Worm (Caenorhabditis elegans) whole organism, late embryonic: ENCODE data around the gene T11B7.1.

ENCODE experiments used
- Y22D7AL.16 ChIP-seq: sonication (generic microtip); optimal IDR thresholded peaks from 2 replicates; lab custom pipeline; 2016; ENCODE audit warnings: missing genetic modification characterization, missing compliant biosample characterization
- ceh-14 ChIP-seq: sonication (generic microtip); optimal IDR thresholded peaks from 2 replicates; lab custom pipeline; 2016; ENCODE audit warnings: missing genotype, missing genetic modification characterization, missing compliant biosample characterization
- ceh-18 ChIP-seq: sonication (generic microtip); optimal IDR thresholded peaks from 2 replicates; lab custom pipeline; 2016; ENCODE audit warnings: missing genetic modification characterization, missing compliant biosample characterization
- tbx-7 ChIP-seq: sonication (generic microtip); optimal IDR thresholded peaks from 2 replicates; lab custom pipeline; 2016; ENCODE audit warnings: missing genotype, missing genetic modification characterization, missing compliant biosample characterization

DNA sequence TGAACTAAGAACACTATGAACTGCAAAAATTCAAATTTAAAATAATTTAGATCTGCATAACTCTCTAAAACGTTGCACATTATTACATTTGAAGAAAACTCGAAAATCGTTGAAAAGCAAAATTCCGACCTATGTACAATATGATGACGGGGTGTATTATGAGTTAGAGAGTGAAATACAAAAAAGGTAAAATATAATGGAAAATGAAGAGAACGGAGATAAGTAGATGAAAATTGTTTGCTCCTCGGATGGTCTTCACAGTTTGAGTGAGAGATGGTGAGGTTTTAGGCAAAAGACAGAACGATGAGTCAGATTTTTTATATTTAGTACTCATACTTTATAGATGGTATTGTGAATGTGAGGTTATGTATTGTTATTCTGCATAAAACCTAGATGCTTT lies 33.2 kb upstream of the T11B7.1 start:
- TF ChIP-seq ceh-18 (tag; lab: Kevin White, UChicago) (no peak), Y22D7AL.16 (no peak), ceh-14 (tag; lab: Kevin White, UChicago) (no peak), tbx-7 (tag; lab: Kevin White, UChicago) (no peak)
